Worm (Caenorhabditis elegans): ENCODE data around the gene R07G3.7.

The R07G3.7 gene

ce11 chrII:7613241-7613782 lies at the start of gene R07G3.7, which contains the start of gene oig-4:
TSS of gene R07G3.7 (minus strand) at chrII:7613732.
TSS of gene oig-4 (plus strand) at chrII:7613541.
- TF ChIP-seq ceh-16 (tag; optimal IDR thresholded peaks at IDR 0.05) (no peak), ztf-1 (GFP tag; conservative IDR thresholded peaks at IDR 0.05) (no peak), aly-2 (tag; optimal IDR thresholded peaks at IDR 0.05) (no peak), nhr-21 (tag; optimal IDR thresholded peaks at IDR 0.05) (no peak), fos-1 (tag; optimal IDR thresholded peaks at IDR 0.05) (no peak), F13H6.1 (tag; optimal IDR thresholded peaks at IDR 0.05) (no peak), nhr-6 (tag; optimal IDR thresholded peaks at IDR 0.05) (no peak), nhr-10 (tag; optimal IDR thresholded peaks at IDR 0.05) (no peak)

ce11 chrII:7663028-7663427 lies 49.5 kb upstream of the R07G3.7 start:
- TF ChIP-seq mbf-1 (tag; optimal IDR thresholded peaks at IDR 0.05), result no peak
- TF ChIP-seq unc-39 (tag; optimal IDR thresholded peaks at IDR 0.05), result no peak
- no peak for TF ChIP-seq elt-3 (tag; optimal IDR thresholded peaks at IDR 0.05)
- no peak for TF ChIP-seq nhr-129 (tag; optimal IDR thresholded peaks at IDR 0.05)
- no peak for TF ChIP-seq nhr-12 (tag; optimal IDR thresholded peaks at IDR 0.05)
- no peak for TF ChIP-seq peb-1 (tag; optimal IDR thresholded peaks at IDR 0.05)
- TF ChIP-seq lin-13 (GFP tag; optimal IDR thresholded peaks at IDR 0.05), result no peak
- no peak for TF ChIP-seq ztf-1 (GFP tag; conservative IDR thresholded peaks at IDR 0.05)

ce11 chrII:7662008-7662686 lies 48.6 kb upstream of the R07G3.7 start, which contains the start of gene alfa-1:
TSS of gene alfa-1 (minus strand) at chrII:7662522.
- peak; percentile 26 for TF ChIP-seq nhr-129 (tag; optimal IDR thresholded peaks at IDR 0.05)
- TF ChIP-seq fos-1 (tag; optimal IDR thresholded peaks at IDR 0.05), result peak; percentile 57
- no peak for TF ChIP-seq elt-3 (tag; optimal IDR thresholded peaks at IDR 0.05)
- peak; percentile 49 for TF ChIP-seq C34F6.9 (tag; optimal IDR thresholded peaks at IDR 0.05)
- TF ChIP-seq F13H6.1 (tag; optimal IDR thresholded peaks at IDR 0.05), result peak; percentile 32
- peak; percentile 10 for TF ChIP-seq sma-9 (GFP tag; optimal IDR thresholded peaks at IDR 0.05)
- TF ChIP-seq sma-9 (tag; optimal IDR thresholded peaks at IDR 0.05), result no peak

- no peak for TF ChIP-seq ceh-82 (tag; optimal IDR thresholded peaks at IDR 0.05)
- TF ChIP-seq nhr-12 (tag; optimal IDR thresholded peaks at IDR 0.05), result no peak
- no peak for TF ChIP-seq fos-1 (tag; optimal IDR thresholded peaks at IDR 0.05)
Measured at ce11 chrII:7651171-7651570, 37.6 kb upstream of the R07G3.7 start, which contains the start of gene pde-4. TSS of gene pde-4 (minus strand) at chrII:7651246.

ce11 chrII:7643214-7643613 lies 29.7 kb upstream of the R07G3.7 start:
- TF ChIP-seq ceh-82 (tag; optimal IDR thresholded peaks at IDR 0.05) (no peak), aly-2 (tag; optimal IDR thresholded peaks at IDR 0.05) (no peak), blmp-1 (tag; optimal IDR thresholded peaks at IDR 0.05; ENCODE audit: insufficient read depth) (no peak), unc-55 (GFP tag; optimal IDR thresholded peaks at IDR 0.05) (no peak), lin-11 (tag; optimal IDR thresholded peaks at IDR 0.05) (no peak), sma-9 (GFP tag; optimal IDR thresholded peaks at IDR 0.05) (no peak), sma-9 (tag; optimal IDR thresholded peaks at IDR 0.05) (no peak), zag-1 (tag; optimal IDR thresholded peaks at IDR 0.05) (no peak), mab-5 (tag; optimal IDR thresholded peaks at IDR 0.05) (peak; percentile 0), alr-1 (tag; optimal IDR thresholded peaks at IDR 0.05) (no peak)

- peak; percentile 33 for TF ChIP-seq lin-13 (GFP tag; optimal IDR thresholded peaks at IDR 0.05)
- TF ChIP-seq nhr-10 (tag; optimal IDR thresholded peaks at IDR 0.05), result no peak
- TF ChIP-seq ceh-16 (tag; optimal IDR thresholded peaks at IDR 0.05), result no peak
- TF ChIP-seq lin-11 (tag; optimal IDR thresholded peaks at IDR 0.05), result peak; percentile 61
- peak; percentile 81 to 84 for TF ChIP-seq mdl-1 (tag; optimal IDR thresholded peaks at IDR 0.05)
- peak; percentile 32 for TF ChIP-seq ztf-4 (tag; optimal IDR thresholded peaks at IDR 0.05)
- no peak for TF ChIP-seq ZK546.5 (tag; optimal IDR thresholded peaks at IDR 0.05)
- peak; percentile 71 for TF ChIP-seq crh-2 (tag; optimal IDR thresholded peaks at IDR 0.05)
- peak; percentile 83 for TF ChIP-seq C34F6.9 (tag; optimal IDR thresholded peaks at IDR 0.05)
- TF ChIP-seq F13H6.1 (tag; optimal IDR thresholded peaks at IDR 0.05), result peak; percentile 96
- TF ChIP-seq aly-2 (tag; optimal IDR thresholded peaks at IDR 0.05), result no peak
- TF ChIP-seq nhr-21 (tag; optimal IDR thresholded peaks at IDR 0.05), result peak; percentile 6
- TF ChIP-seq sma-9 (GFP tag; optimal IDR thresholded peaks at IDR 0.05), result peak; percentile 76
- TF ChIP-seq sma-9 (tag; optimal IDR thresholded peaks at IDR 0.05), result no peak
- peak; percentile 67 for TF ChIP-seq mab-5 (tag; optimal IDR thresholded peaks at IDR 0.05)
- no peak for TF ChIP-seq elt-3 (tag; optimal IDR thresholded peaks at IDR 0.05)
- peak; percentile 19 for TF ChIP-seq egl-27 (tag; optimal IDR thresholded peaks at IDR 0.05)
- TF ChIP-seq nhr-6 (tag; optimal IDR thresholded peaks at IDR 0.05), result peak; percentile 76
- TF ChIP-seq mbf-1 (tag; optimal IDR thresholded peaks at IDR 0.05), result no peak
- peak; percentile 89 for TF ChIP-seq zag-1 (tag; optimal IDR thresholded peaks at IDR 0.05)
- TF ChIP-seq unc-62 (GFP tag; optimal IDR thresholded peaks at IDR 0.05), result no peak
- TF ChIP-seq sem-4 (tag; optimal IDR thresholded peaks at IDR 0.05), result peak; percentile 71
- TF ChIP-seq fos-1 (tag; optimal IDR thresholded peaks at IDR 0.05), result no peak
- peak; percentile 53 for TF ChIP-seq snpc-4 (tag; optimal IDR thresholded peaks at IDR 0.05)
- TF ChIP-seq Y55F3AM.14 (GFP tag; optimal IDR thresholded peaks at IDR 0.05), result peak; percentile 64
- TF ChIP-seq ceh-82 (tag; optimal IDR thresholded peaks at IDR 0.05), result peak; percentile 46
- no peak for TF ChIP-seq ztf-11 (tag; optimal IDR thresholded peaks at IDR 0.05)
- TF ChIP-seq alr-1 (tag; optimal IDR thresholded peaks at IDR 0.05), result no peak
- peak; percentile 72 for TF ChIP-seq unc-55 (GFP tag; optimal IDR thresholded peaks at IDR 0.05)
- peak; percentile 87 for TF ChIP-seq nhr-129 (tag; optimal IDR thresholded peaks at IDR 0.05)
- peak; percentile 12 to 79 for TF ChIP-seq lsy-2 (tag; optimal IDR thresholded peaks at IDR 0.05)
Measured at ce11 chrII:7642016-7642653, 28.6 kb upstream of the R07G3.7 start.
